Worm (Caenorhabditis elegans): ENCODE data around the gene noah-2.
A peak's percentile ranks its signal among the peaks of the same experiment; 100 is the strongest.

The noah-2 gene

ce11 chrIV:14070992-14071289 is 20.1 kb upstream of the noah-2 start (continued):
- TF ChIP-seq B0035.1 (tag; optimal IDR thresholded peaks at IDR 0.05), result no peak
- no peak for TF ChIP-seq rpc-1 (optimal IDR thresholded peaks at IDR 0.05)
- TF ChIP-seq rpc-1 (tag; optimal IDR thresholded peaks at IDR 0.05), result no peak
- TF ChIP-seq ztf-22 (GFP tag; optimal IDR thresholded peaks at IDR 0.05), result no peak
- no peak for TF ChIP-seq F22D6.2 (tag; optimal IDR thresholded peaks at IDR 0.05)
- TF ChIP-seq aptf-3 (GFP tag; IDR thresholded peaks at IDR 0.05), result no peak
- TF ChIP-seq lin-26 (GFP tag; IDR thresholded peaks at IDR 0.05), result no peak
- no peak for TF ChIP-seq bed-1 (GFP tag; IDR thresholded peaks at IDR 0.05)
- no peak for TF ChIP-seq nhr-120 (GFP tag; IDR thresholded peaks at IDR 0.05)
- no peak for TF ChIP-seq nhr-179 (tag; optimal IDR thresholded peaks at IDR 0.05)
- TF ChIP-seq ztf-3 (GFP tag; optimal IDR thresholded peaks at IDR 0.05), result no peak
- peak; percentile 58 for TF ChIP-seq snpc-1.3 (tag; optimal IDR thresholded peaks at IDR 0.05; ENCODE audit: insufficient read depth)
- TF ChIP-seq ztf-26 (tag; optimal IDR thresholded peaks at IDR 0.05), result no peak
- no peak for TF ChIP-seq ama-1 (optimal IDR thresholded peaks at IDR 0.05)
- no peak for TF ChIP-seq ama-1 (GFP tag; optimal IDR thresholded peaks at IDR 0.05)
- no peak for TF ChIP-seq mxl-1 (tag; optimal IDR thresholded peaks at IDR 0.05)
- TF ChIP-seq T07F8.4 (tag; optimal IDR thresholded peaks at IDR 0.05), result no peak
- TF ChIP-seq lsl-1 (GFP tag; optimal IDR thresholded peaks at IDR 0.05), result peak; percentile 78
- peak; percentile 56 for TF ChIP-seq F23B12.7 (tag; optimal IDR thresholded peaks at IDR 0.05; ENCODE audit: insufficient read depth)
- TF ChIP-seq Y53F4B.3 (GFP tag; IDR thresholded peaks at IDR 0.05), result no peak; the same call in 1 of the 2 replicates
- peak; percentile 95 for TF ChIP-seq dox-1 (GFP tag; IDR thresholded peaks at IDR 0.05)
- TF ChIP-seq F57C9.4 (tag; optimal IDR thresholded peaks at IDR 0.05), result no peak
- peak; percentile 67 for TF ChIP-seq madf-8 (GFP tag; conservative IDR thresholded peaks at IDR 0.05)
- peak; percentile 39 for TF ChIP-seq ceh-100 (GFP tag; IDR thresholded peaks at IDR 0.05)
- TF ChIP-seq F10E7.11 (tag; optimal IDR thresholded peaks at IDR 0.05), result no peak
- TF ChIP-seq Y95B8A.8 (GFP tag; IDR thresholded peaks at IDR 0.05), result peak; percentile 66; the same call in 1 of the 2 replicates
- peak; percentile 33 for TF ChIP-seq ceh-27 (GFP tag; optimal IDR thresholded peaks at IDR 0.05)
- no peak for TF ChIP-seq ceh-79 (tag; optimal IDR thresholded peaks at IDR 0.05)
- TF ChIP-seq somi-1 (GFP tag; optimal IDR thresholded peaks at IDR 0.05), result peak; percentile 65
- TF ChIP-seq Y56A3A.18 (GFP tag; IDR thresholded peaks at IDR 0.05), result no peak
- TF ChIP-seq ccch-3 (GFP tag; optimal IDR thresholded peaks at IDR 0.05), result no peak
- peak in 2 of 3 experiments; percentile 5 to 73 for TF ChIP-seq lin-35 (GFP tag; optimal IDR thresholded peaks at IDR 0.05)
- TF ChIP-seq snpc-4 (GFP tag; optimal IDR thresholded peaks at IDR 0.05), result peak; percentile 89
- peak; percentile 74 to 95 (median 92) for TF ChIP-seq snpc-4 (tag; optimal IDR thresholded peaks at IDR 0.05)
- no peak for TF ChIP-seq C06A6.2 (GFP tag; conservative IDR thresholded peaks at IDR 0.05)
- TF ChIP-seq mes-4 (tag; optimal IDR thresholded peaks at IDR 0.05), result no peak
- no peak for TF ChIP-seq die-1 (tag; optimal IDR thresholded peaks at IDR 0.05)
- peak; percentile 70 for TF ChIP-seq snpc-1.1 (tag; optimal IDR thresholded peaks at IDR 0.05; ENCODE audit: insufficient read depth)
- TF ChIP-seq K11D2.4 (GFP tag; IDR thresholded peaks at IDR 0.05), result no peak
- peak; percentile 91 for TF ChIP-seq ekl-4 (GFP tag; IDR thresholded peaks at IDR 0.05)
- no peak for TF ChIP-seq nhr-90 (tag; optimal IDR thresholded peaks at IDR 0.05)
- TF ChIP-seq hrde-1 (tag; optimal IDR thresholded peaks at IDR 0.05; ENCODE audit: borderline replicate concordance), result no peak
- TF ChIP-seq rcor-1 (GFP tag; IDR thresholded peaks at IDR 0.05), result peak; percentile 64
- TF ChIP-seq aptf-2 (GFP tag; conservative IDR thresholded peaks at IDR 0.05), result 0 out of 2 replicates have a peak, but pooled peaks have one; percentile 18
- TF ChIP-seq akir-1 (GFP tag; optimal IDR thresholded peaks at IDR 0.05), result no peak
- TF ChIP-seq pha-4 (tag; optimal IDR thresholded peaks at IDR 0.05), result no peak
- no peak for TF ChIP-seq unc-62 (GFP tag; optimal IDR thresholded peaks at IDR 0.05)
- TF ChIP-seq sptf-2 (GFP tag; optimal IDR thresholded peaks at IDR 0.05), result no peak
- no peak for TF ChIP-seq cebp-2 (GFP tag; IDR thresholded peaks at IDR 0.05)
- peak; percentile 25 for TF ChIP-seq ztf-18 (tag; optimal IDR thresholded peaks at IDR 0.05)

All from whole organism, young adult.